Fruit fly (Drosophila melanogaster) whole organism, embryonic: ENCODE measurements around the gene PIG-Q.

ENCODE experiments used
- CG17802 ChIP-seq: fragments of 200-800 bp; sonication (Bioruptor generic); optimal IDR thresholded peaks from 2 replicates; lab custom pipeline; 2018; ENCODE audit warnings: missing biosample characterization, mild to moderate bottlenecking, missing genetic modification characterization, moderate library complexity
- CG4854 ChIP-seq: fragments of 200-800 bp; sonication (Bioruptor generic); optimal IDR thresholded peaks from 2 replicates; lab custom pipeline; 2016; ENCODE audit warnings: missing biosample characterization, missing genetic modification characterization, inconsistent platforms
- Fer1 ChIP-seq: fragments of 200-800 bp; sonication (Bioruptor generic); optimal IDR thresholded peaks from 2 replicates; lab custom pipeline; 2017; ENCODE audit warnings: missing biosample characterization, mild to moderate bottlenecking, missing genetic modification characterization
- az2 ChIP-seq: fragments of 200-800 bp; sonication (Bioruptor generic); optimal IDR thresholded peaks from 3 replicates; lab custom pipeline; 2016; ENCODE audit warnings: missing biosample characterization, missing genetic modification characterization
- dm ChIP-seq: fragments of 200-800 bp; sonication (Bioruptor generic); optimal IDR thresholded peaks from 3 replicates; lab custom pipeline; 2016; ENCODE audit warnings: missing biosample characterization, missing genetic modification characterization

DNA sequence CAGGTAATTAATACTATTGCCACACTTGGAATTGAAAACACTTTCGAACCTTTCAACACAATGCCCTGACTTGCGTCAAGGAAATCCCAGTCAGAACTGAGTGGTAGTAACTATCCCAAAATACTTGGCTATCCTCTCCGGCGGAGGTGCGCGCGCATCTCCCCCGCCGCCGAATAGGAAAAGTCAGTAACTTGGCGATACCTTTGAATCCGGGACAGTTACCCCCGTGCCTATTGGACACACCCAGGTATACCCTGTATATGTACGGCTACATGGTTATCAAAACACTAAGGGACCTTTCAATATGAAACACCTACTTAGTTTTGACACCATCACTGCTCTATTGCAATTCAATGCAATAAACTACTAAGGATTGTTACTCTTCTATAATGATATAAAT, 28.3 kb upstream of the PIG-Q start, which contains the start of gene CG9919:
- TF ChIP-seq CG17802 (tag; lab: Kevin White, UChicago) (no peak), az2 (GFP tag; lab: Kevin White, UChicago) (no peak), CG4854 (GFP tag; lab: Kevin White, UChicago) (no peak), Fer1 (GFP tag; lab: Kevin White, UChicago) (no peak), dm (GFP tag; lab: Kevin White, UChicago) (no peak)
